Worm (Caenorhabditis elegans): ENCODE measurements around the gene C54C6.7.

C54C6.7 gene

ce11 chrIII:3509908-3510307 lies 36.3 kb downstream of the C54C6.7 start, which contains the start of the genes M01F1.4 and mrpl-35 (continued):
- no peak for TF ChIP-seq pax-3 (tag; optimal IDR thresholded peaks at IDR 0.05)
- TF ChIP-seq grh-1 (GFP tag; IDR thresholded peaks at IDR 0.05) = no peak
- TF ChIP-seq unc-62 (GFP tag; optimal IDR thresholded peaks at IDR 0.05) = no peak
- TF ChIP-seq egl-13 (tag; optimal IDR thresholded peaks at IDR 0.05) = no peak
- peak; percentile 95 to 98 for TF ChIP-seq lsy-2 (tag; optimal IDR thresholded peaks at IDR 0.05)
- no peak for TF ChIP-seq zip-4 (GFP tag; optimal IDR thresholded peaks at IDR 0.05)
- TF ChIP-seq pag-3 (tag; optimal IDR thresholded peaks at IDR 0.05; ENCODE audit: borderline replicate concordance, insufficient read depth) = no peak
- no peak for TF ChIP-seq vab-15 (tag; optimal IDR thresholded peaks at IDR 0.05)
- no peak for TF ChIP-seq nhr-237 (tag; optimal IDR thresholded peaks at IDR 0.05)
- peak; percentile 38 for TF ChIP-seq nhr-47 (tag; optimal IDR thresholded peaks at IDR 0.05)
- no peak for TF ChIP-seq mab-9 (GFP tag; IDR thresholded peaks at IDR 0.05)
- TF ChIP-seq elt-3 (tag; optimal IDR thresholded peaks at IDR 0.05) = peak in 1 of 6 experiments; percentile 63
- TF ChIP-seq ama-1 (optimal IDR thresholded peaks at IDR 0.05) = no peak
- TF ChIP-seq egl-27 (tag; optimal IDR thresholded peaks at IDR 0.05) = no peak
- TF ChIP-seq efl-3 (GFP tag; optimal IDR thresholded peaks at IDR 0.05) = no peak
- TF ChIP-seq irx-1 (tag; optimal IDR thresholded peaks at IDR 0.05) = no peak
- no peak for TF ChIP-seq lir-3 (tag; optimal IDR thresholded peaks at IDR 0.05; ENCODE audit: poor library complexity)
- no peak for TF ChIP-seq ceh-8 (GFP tag; optimal IDR thresholded peaks at IDR 0.05)
- TF ChIP-seq C04F5.9 (tag; optimal IDR thresholded peaks at IDR 0.05) = peak; percentile 8
- peak; percentile 90 for TF ChIP-seq F16B12.6 (tag; optimal IDR thresholded peaks at IDR 0.05)
- TF ChIP-seq nhr-76 (tag; optimal IDR thresholded peaks at IDR 0.05) = no peak
- TF ChIP-seq isw-1 (GFP tag; IDR thresholded peaks at IDR 0.05) = no peak; the same call in 1 of the 2 replicates
- no peak for TF ChIP-seq fkh-10 (GFP tag; optimal IDR thresholded peaks at IDR 0.05)
- no peak for TF ChIP-seq ets-5 (GFP tag; IDR thresholded peaks at IDR 0.05)
- TF ChIP-seq pqm-1 (tag; optimal IDR thresholded peaks at IDR 0.05) = no peak
- TF ChIP-seq dsc-1 (tag; optimal IDR thresholded peaks at IDR 0.05) = no peak
- TF ChIP-seq fos-1 (tag; optimal IDR thresholded peaks at IDR 0.05) = no peak
- no peak for TF ChIP-seq hpl-2 (GFP tag; optimal IDR thresholded peaks at IDR 0.05)
- no peak for TF ChIP-seq nhr-11 (tag; optimal IDR thresholded peaks at IDR 0.05)
- TF ChIP-seq unc-86 (tag; optimal IDR thresholded peaks at IDR 0.05) = no peak
- TF ChIP-seq jun-1 (tag; optimal IDR thresholded peaks at IDR 0.05) = no peak

DNA sequence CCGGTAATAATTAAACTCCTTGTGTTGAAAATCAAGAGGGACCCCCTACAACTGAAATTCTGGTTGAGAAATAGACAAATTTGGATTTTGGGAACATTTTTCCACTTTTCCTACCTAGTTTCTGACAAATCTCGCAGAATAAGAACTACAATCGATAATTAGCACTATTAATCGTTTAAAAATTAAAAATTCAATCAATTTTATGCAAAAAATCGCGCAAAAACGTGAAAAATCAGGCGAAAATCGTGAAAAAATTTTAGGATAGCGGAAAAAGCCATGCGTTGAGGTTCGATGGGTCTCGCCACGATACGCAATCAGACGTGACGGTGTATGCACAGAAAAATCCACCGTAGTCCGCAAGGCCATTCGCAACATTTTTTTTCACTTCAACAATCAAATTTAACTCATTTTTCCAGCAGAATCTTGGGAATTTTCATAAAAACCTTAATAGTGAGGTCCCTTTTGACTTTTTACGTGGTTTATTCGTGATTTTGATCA lies 41.1 kb downstream of the C54C6.7 start, which contains the start of gene lias-1:
TSS of gene lias-1 (minus strand) at position 51 of the 498 bp plus-strand sequence.
- peak; percentile 44 for TF ChIP-seq vab-15 (tag; optimal IDR thresholded peaks at IDR 0.05)
- TF ChIP-seq lin-13 (GFP tag; optimal IDR thresholded peaks at IDR 0.05) = peak; percentile 81
- no peak for TF ChIP-seq Y116A8C.19 (tag; optimal IDR thresholded peaks at IDR 0.05; ENCODE audit: borderline replicate concordance)
- peak; percentile 89 for TF ChIP-seq mep-1 (tag; optimal IDR thresholded peaks at IDR 0.05)
- TF ChIP-seq sox-4 (tag; optimal IDR thresholded peaks at IDR 0.05) = no peak
- peak; percentile 50 for TF ChIP-seq dsc-1 (tag; optimal IDR thresholded peaks at IDR 0.05)
- TF ChIP-seq unc-86 (tag; optimal IDR thresholded peaks at IDR 0.05) = peak; percentile 43
- TF ChIP-seq fkh-4 (tag; optimal IDR thresholded peaks at IDR 0.05; ENCODE audit: borderline replicate concordance) = no peak
- no peak for TF ChIP-seq alr-1 (tag; optimal IDR thresholded peaks at IDR 0.05; ENCODE audit: borderline replicate concordance)
- TF ChIP-seq nhr-76 (tag; optimal IDR thresholded peaks at IDR 0.05) = no peak
- peak; percentile 83 for TF ChIP-seq nhr-71 (tag; optimal IDR thresholded peaks at IDR 0.05)
- no peak for TF ChIP-seq unc-62 (GFP tag; optimal IDR thresholded peaks at IDR 0.05)
- TF ChIP-seq tbx-2 (tag; optimal IDR thresholded peaks at IDR 0.05) = peak; percentile 68
- peak; percentile 81 for TF ChIP-seq jun-1 (tag; optimal IDR thresholded peaks at IDR 0.05)
- TF ChIP-seq skn-1 (tag; optimal IDR thresholded peaks at IDR 0.05) = peak; percentile 69
- no peak for TF ChIP-seq efl-3 (GFP tag; optimal IDR thresholded peaks at IDR 0.05)
- no peak for TF ChIP-seq hlh-17 (GFP tag; optimal IDR thresholded peaks at IDR 0.05; ENCODE audit: borderline replicate concordance)
- TF ChIP-seq nhr-90 (tag; optimal IDR thresholded peaks at IDR 0.05; ENCODE audit: poor library complexity) = peak; percentile 61
- TF ChIP-seq irx-1 (tag; optimal IDR thresholded peaks at IDR 0.05) = peak; percentile 57
- peak; percentile 75 for TF ChIP-seq nhr-85 (tag)
- no peak for TF ChIP-seq nhr-84 (tag; optimal IDR thresholded peaks at IDR 0.05)
- TF ChIP-seq mdl-1 (tag; optimal IDR thresholded peaks at IDR 0.05) = peak in 1 of 2 experiments; percentile 81
- peak; percentile 69 for TF ChIP-seq nhr-20 (tag; optimal IDR thresholded peaks at IDR 0.05)
- no peak for TF ChIP-seq C34B4.2 (tag; optimal IDR thresholded peaks at IDR 0.05)
- TF ChIP-seq lir-3 (tag; optimal IDR thresholded peaks at IDR 0.05; ENCODE audit: poor library complexity) = no peak
- TF ChIP-seq nhr-77 (tag; optimal IDR thresholded peaks at IDR 0.05) = peak; percentile 71
- peak; percentile 50 for TF ChIP-seq ama-1 (optimal IDR thresholded peaks at IDR 0.05)
- no peak for TF ChIP-seq sup-37 (GFP tag; optimal IDR thresholded peaks at IDR 0.05)
- peak; percentile 88 to 92 for TF ChIP-seq lin-35 (GFP tag; optimal IDR thresholded peaks at IDR 0.05)
- peak; percentile 15 for TF ChIP-seq nhr-237 (tag; optimal IDR thresholded peaks at IDR 0.05)
